Worm (Caenorhabditis elegans) whole organism, L3 larva: ENCODE measurements around the gene Y57G11C.30.

ENCODE experiments used
- R02D3.7 ChIP-seq: fragments of 150-350 bp; optimal IDR thresholded peaks from 2 replicates; lab custom pipeline; 2014; ENCODE audit warnings: missing biosample characterization, missing genetic modification characterization
- ZK546.5 ChIP-seq: sonication (generic microtip); optimal IDR thresholded peaks from 2 replicates; lab custom pipeline; 2017; ENCODE audit warnings: missing biosample characterization, missing genetic modification characterization
- aly-2 ChIP-seq: fragments of 150-350 bp; optimal IDR thresholded peaks from 2 replicates; lab custom pipeline; 2014; ENCODE audit warnings: missing biosample characterization, missing genetic modification characterization
- ama-1 ChIP-seq: fragments of 150-350 bp; optimal IDR thresholded peaks from 2 replicates; lab custom pipeline; 2018
- ceh-28 ChIP-seq: fragments of 150-350 bp; optimal IDR thresholded peaks from 2 replicates; lab custom pipeline; 2014; ENCODE audit warnings: missing biosample characterization, missing genetic modification reagents, missing genetic modification characterization
- ceh-82 ChIP-seq: fragments of 150-350 bp; optimal IDR thresholded peaks from 2 replicates; lab custom pipeline; 2014; ENCODE audit warnings: missing biosample characterization, missing genetic modification characterization
- ceh-9 ChIP-seq: sonication (generic microtip); optimal IDR thresholded peaks from 2 replicates; lab custom pipeline; 2018; ENCODE audit warnings: missing biosample characterization, missing genetic modification characterization
- egl-27 ChIP-seq: sonication (generic microtip); optimal IDR thresholded peaks from 4 replicates; lab custom pipeline; 2017; ENCODE audit warnings: missing biosample characterization, missing genetic modification reagents, missing genetic modification characterization
- elt-2 ChIP-seq: sonication (generic microtip); optimal IDR thresholded peaks from 2 replicates; lab custom pipeline; 2016; ENCODE audit warnings: missing genetic modification reagents, mild to moderate bottlenecking, missing genetic modification characterization, missing compliant biosample characterization
- elt-3 ChIP-seq, 3 experiments: fragments of 150-350 bp in 1 of 3; sonication (generic microtip) in 2 of 3; optimal IDR thresholded peaks; 2 replicates in 2 of 3; 4 replicates in 1 of 3; lab custom pipeline; 2014 to 2017; ENCODE audit warnings: missing biosample characterization in 3 of 3, missing genetic modification characterization in 3 of 3
- eor-1 ChIP-seq, 2 experiments: fragments of 150-350 bp; optimal IDR thresholded peaks; 2 replicates each; lab custom pipeline; 2014 to 2018; ENCODE audit warnings: missing biosample characterization in 2 of 2, missing genetic modification characterization in 2 of 2
- fkh-10 ChIP-seq: sonication (generic microtip); optimal IDR thresholded peaks from 2 replicates; lab custom pipeline; 2017; ENCODE audit warnings: missing biosample characterization, missing genetic modification reagents, missing genetic modification characterization
- fkh-2 ChIP-seq: fragments of 150-350 bp; optimal IDR thresholded peaks from 2 replicates; lab custom pipeline; 2014; ENCODE audit warnings: missing biosample characterization, missing genetic modification reagents, missing genetic modification characterization
- fos-1 ChIP-seq: fragments of 150-350 bp; optimal IDR thresholded peaks from 2 replicates; lab custom pipeline; 2014; ENCODE audit warnings: missing biosample characterization, missing genetic modification characterization
- hmg-11 ChIP-seq: sonication (generic microtip); optimal IDR thresholded peaks from 2 replicates; lab custom pipeline; 2016; ENCODE audit warnings: missing genetic modification characterization, missing compliant biosample characterization
- jun-1 ChIP-seq: fragments of 150-350 bp; optimal IDR thresholded peaks from 2 replicates; lab custom pipeline; 2014; ENCODE audit warnings: missing biosample characterization, missing genetic modification reagents, missing genetic modification characterization
- lin-15B ChIP-seq: fragments of 150-350 bp; optimal IDR thresholded peaks from 2 replicates; lab custom pipeline; 2014; ENCODE audit warnings: missing biosample characterization, missing genetic modification characterization
- lin-39 ChIP-seq: fragments of 150-350 bp; optimal IDR thresholded peaks from 2 replicates; lab custom pipeline; 2018; ENCODE audit warnings: missing biosample characterization, missing genetic modification reagents, missing genetic modification characterization
- mml-1 ChIP-seq: fragments of 150-350 bp; sonication (generic microtip); optimal IDR thresholded peaks from 3 replicates; lab custom pipeline; 2014; ENCODE audit warnings: missing biosample characterization, missing genetic modification characterization
- nfya-1 ChIP-seq: sonication (generic microtip); optimal IDR thresholded peaks from 2 replicates; lab custom pipeline; 2017; ENCODE audit warnings: missing genetic modification characterization, mild to moderate bottlenecking, missing compliant biosample characterization, antibody characterized with exemption, moderate library complexity; ENCODE audit not compliant: insufficient read depth
- nhr-11 ChIP-seq: fragments of 150-350 bp; optimal IDR thresholded peaks from 2 replicates; lab custom pipeline; 2014; ENCODE audit warnings: missing biosample characterization, missing genetic modification characterization
- nhr-12 ChIP-seq: fragments of 150-350 bp; optimal IDR thresholded peaks from 2 replicates; lab custom pipeline; 2014; ENCODE audit warnings: missing biosample characterization, missing genetic modification characterization
- nhr-23 ChIP-seq: fragments of 150-350 bp; optimal IDR thresholded peaks from 2 replicates; lab custom pipeline; 2014; ENCODE audit warnings: missing biosample characterization, missing genetic modification reagents, missing genetic modification characterization
- nhr-237 ChIP-seq: fragments of 150-350 bp; optimal IDR thresholded peaks from 2 replicates; lab custom pipeline; 2014; ENCODE audit warnings: missing biosample characterization, missing genetic modification characterization
- nhr-25 ChIP-seq: sonication (generic microtip); optimal IDR thresholded peaks from 2 replicates; lab custom pipeline; 2017; ENCODE audit warnings: missing biosample characterization, missing genetic modification characterization
- nhr-43 ChIP-seq: sonication (generic microtip); optimal IDR thresholded peaks from 2 replicates; lab custom pipeline; 2016; ENCODE audit warnings: mild to moderate bottlenecking, missing genetic modification characterization, missing compliant biosample characterization; ENCODE audit not compliant: poor library complexity, severe bottlenecking
- nhr-67 ChIP-seq: fragments of 150-350 bp; optimal IDR thresholded peaks from 2 replicates; lab custom pipeline; 2014; ENCODE audit warnings: missing biosample characterization, missing genetic modification characterization
- nhr-76 ChIP-seq: fragments of 150-350 bp; sonication (generic microtip); optimal IDR thresholded peaks from 5 replicates; lab custom pipeline; 2014; ENCODE audit warnings: missing biosample characterization, missing genetic modification characterization
- nhr-77 ChIP-seq: fragments of 150-350 bp; optimal IDR thresholded peaks from 2 replicates; lab custom pipeline; 2014; ENCODE audit warnings: missing biosample characterization, missing genetic modification characterization
- pha-4 ChIP-seq: fragments of 150-350 bp; optimal IDR thresholded peaks from 2 replicates; lab custom pipeline; 2014; ENCODE audit warnings: missing biosample characterization, missing genetic modification reagents, missing genetic modification characterization
- pqm-1 ChIP-seq: fragments of 150-350 bp; optimal IDR thresholded peaks from 2 replicates; lab custom pipeline; 2017; ENCODE audit warnings: missing biosample characterization, missing genetic modification characterization, inconsistent platforms
- sea-2 ChIP-seq: fragments of 150-350 bp; sonication (generic microtip); optimal IDR thresholded peaks from 4 replicates; lab custom pipeline; 2014; ENCODE audit warnings: missing biosample characterization, missing genetic modification reagents, missing genetic modification characterization
- skn-1 ChIP-seq: fragments of 150-350 bp; optimal IDR thresholded peaks from 2 replicates; lab custom pipeline; 2014; ENCODE audit warnings: missing biosample characterization, missing genetic modification characterization
- snpc-4 ChIP-seq: fragments of 150-350 bp; optimal IDR thresholded peaks from 2 replicates; lab custom pipeline; 2014; ENCODE audit warnings: missing biosample characterization, missing genetic modification characterization
- tbx-2 ChIP-seq: sonication (generic microtip); optimal IDR thresholded peaks from 2 replicates; lab custom pipeline; 2016; ENCODE audit warnings: mild to moderate bottlenecking, missing genetic modification characterization, missing compliant biosample characterization
- unc-39 ChIP-seq: sonication (generic microtip); optimal IDR thresholded peaks from 4 replicates; lab custom pipeline; 2017; ENCODE audit warnings: missing biosample characterization, missing genetic modification characterization
- unc-62 ChIP-seq: fragments of 150-350 bp; sonication (generic microtip); optimal IDR thresholded peaks from 4 replicates; lab custom pipeline; 2014; ENCODE audit warnings: missing biosample characterization, missing genetic modification reagents, missing genetic modification characterization
- zag-1 ChIP-seq: fragments of 150-350 bp; optimal IDR thresholded peaks from 2 replicates; lab custom pipeline; 2014; ENCODE audit warnings: missing biosample characterization, missing genetic modification characterization
- ztf-11 ChIP-seq: fragments of 150-350 bp; optimal IDR thresholded peaks from 2 replicates; lab custom pipeline; 2014; ENCODE audit warnings: missing biosample characterization, missing genetic modification characterization

The Y57G11C.30 gene

DNA sequence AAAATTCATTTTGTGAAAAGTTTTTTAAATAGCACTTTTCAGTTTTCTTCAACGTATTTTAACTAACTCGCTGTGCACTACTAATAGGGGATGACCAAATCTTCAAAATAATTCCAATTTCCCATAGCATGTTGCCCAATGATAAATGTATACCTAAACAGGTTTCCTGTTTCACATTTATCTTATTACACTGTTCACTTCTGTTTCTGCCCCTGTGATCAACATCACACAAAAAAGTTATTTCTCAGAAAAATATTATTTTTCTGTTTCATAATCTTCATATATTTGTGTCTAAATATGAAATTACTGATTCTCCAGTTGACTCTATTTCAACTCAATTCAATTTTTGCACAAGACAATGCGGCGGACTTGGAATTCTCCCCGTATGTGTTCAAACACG is 11.8 kb downstream of the Y57G11C.30 start, which contains the start of gene Y41E3.22:
TSS of gene Y41E3.22 (plus strand) at position 243 of the 400 bp plus-strand sequence.
- TF ChIP-seq tbx-2 (tag; lab: Kevin White, UChicago) = no peak
- no peak for TF ChIP-seq skn-1 (tag; lab: Kevin White, UChicago)
- no peak for TF ChIP-seq lin-15B
- no peak for TF ChIP-seq aly-2 (tag; lab: Kevin White, UChicago)
- TF ChIP-seq nhr-11 = no peak
- no peak for TF ChIP-seq fkh-10 (GFP tag; lab: Kevin White, UChicago)
- no peak for TF ChIP-seq zag-1 (tag; lab: Kevin White, UChicago)
- TF ChIP-seq mml-1 (tag; lab: Kevin White, UChicago) = no peak
- TF ChIP-seq elt-2 (tag; lab: Kevin White, UChicago) = no peak
- TF ChIP-seq elt-3 (tag; optimal IDR thresholded peaks at IDR 0.05; lab: Kevin White, UChicago) = no peak
- no peak for TF ChIP-seq fkh-2 (tag; lab: Kevin White, UChicago)
- TF ChIP-seq nhr-23 (tag; lab: Kevin White, UChicago) = no peak
- no peak for TF ChIP-seq nhr-237
- TF ChIP-seq unc-62 = no peak
- TF ChIP-seq nhr-43 = no peak
- TF ChIP-seq pha-4 (tag; lab: Kevin White, UChicago) = no peak
- TF ChIP-seq ZK546.5 = no peak
- TF ChIP-seq snpc-4 (tag; lab: Kevin White, UChicago) = no peak

DNA sequence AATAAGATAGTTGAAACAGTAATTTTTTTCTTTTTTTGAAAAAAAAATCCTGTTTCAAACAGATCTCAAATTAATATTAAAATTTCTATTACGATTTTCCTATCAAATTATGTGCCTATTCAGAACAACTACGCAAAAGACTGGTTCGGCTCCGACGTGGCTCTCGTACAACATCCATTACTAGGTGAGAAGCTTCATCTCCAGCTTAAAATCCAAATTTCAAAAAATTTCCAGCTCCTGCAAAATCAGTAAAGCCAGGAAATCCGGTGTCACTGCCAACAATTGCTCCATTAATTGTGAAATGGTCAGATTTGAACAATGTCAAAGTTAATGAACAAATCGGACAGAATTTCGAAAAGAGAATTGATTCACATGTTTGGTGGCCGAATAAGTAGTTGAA is 15.1 kb downstream of the Y57G11C.30 start:
- TF ChIP-seq egl-27 (tag; lab: Kevin White, UChicago) = no peak
- TF ChIP-seq eor-1 (tag; optimal IDR thresholded peaks at IDR 0.05; lab: Kevin White, UChicago) = no peak
- no peak for TF ChIP-seq zag-1 (tag; lab: Kevin White, UChicago)
- no peak for TF ChIP-seq nhr-25 (tag; lab: Kevin White, UChicago)
- no peak for TF ChIP-seq nhr-76

DNA sequence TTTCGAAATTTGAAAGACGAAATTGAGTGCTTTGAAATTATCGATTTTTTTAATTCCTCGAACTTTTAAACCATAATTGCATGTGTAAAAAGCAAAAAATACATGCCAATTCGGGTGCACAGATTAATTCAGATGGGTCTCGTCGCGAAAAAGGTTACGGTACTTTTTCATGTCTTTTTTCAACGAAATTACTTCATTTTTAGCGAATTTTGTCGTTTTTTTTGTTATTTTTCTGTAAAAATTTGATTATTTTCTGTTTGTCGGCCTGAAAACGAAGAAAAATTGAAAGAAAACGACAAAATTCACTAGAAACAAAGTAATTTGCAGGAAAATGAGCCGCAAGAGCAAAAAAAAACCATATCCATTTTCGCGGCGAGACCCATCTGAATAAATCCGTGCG is 16.1 kb downstream of the Y57G11C.30 start:
- TF ChIP-seq skn-1 (tag; lab: Kevin White, UChicago) (no peak), ceh-28 (tag; lab: Kevin White, UChicago) (peak; percentile 29)
- TF ChIP-seq, all 47 proteins: peak for 1

DNA sequence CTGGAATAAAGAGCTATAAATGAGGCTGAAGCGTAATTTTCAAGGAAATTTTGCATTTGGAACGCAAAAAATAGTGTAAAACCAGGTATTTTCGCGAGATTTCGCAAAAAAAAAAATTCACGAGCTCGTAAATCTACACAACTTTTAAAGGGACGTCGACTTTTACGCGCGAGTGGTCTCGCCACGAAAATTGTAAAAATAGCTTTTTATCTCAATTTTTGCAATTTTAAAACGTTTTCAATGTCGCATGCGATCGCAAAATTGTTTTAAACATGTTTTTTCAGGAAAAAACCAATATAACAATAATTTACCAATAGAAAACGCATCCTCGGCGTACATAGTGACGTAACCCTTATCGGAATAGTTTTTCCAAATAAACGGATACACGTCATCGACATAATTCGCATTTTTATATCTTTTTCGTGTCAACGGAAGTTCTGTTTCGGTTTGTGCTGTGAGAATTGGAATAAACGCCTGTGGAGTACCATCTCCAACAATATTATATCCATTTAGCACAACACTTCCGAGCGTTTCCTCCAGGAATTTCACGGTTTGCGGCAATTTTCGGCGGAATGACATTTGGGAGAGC is 18.1 kb downstream of the Y57G11C.30 start:
- TF ChIP-seq R02D3.7 (tag; lab: Kevin White, UChicago) (peak; percentile 81), pha-4 (tag; lab: Kevin White, UChicago) (peak; percentile 5), sea-2 (GFP tag; lab: Kevin White, UChicago) (no peak), ztf-11 (tag; lab: Kevin White, UChicago) (no peak), nhr-12 (tag; lab: Kevin White, UChicago) (no peak), lin-15B (peak; percentile 12), pqm-1 (no peak), nhr-76 (no peak), aly-2 (tag; lab: Kevin White, UChicago) (peak; percentile 42), nhr-67 (no peak)

DNA sequence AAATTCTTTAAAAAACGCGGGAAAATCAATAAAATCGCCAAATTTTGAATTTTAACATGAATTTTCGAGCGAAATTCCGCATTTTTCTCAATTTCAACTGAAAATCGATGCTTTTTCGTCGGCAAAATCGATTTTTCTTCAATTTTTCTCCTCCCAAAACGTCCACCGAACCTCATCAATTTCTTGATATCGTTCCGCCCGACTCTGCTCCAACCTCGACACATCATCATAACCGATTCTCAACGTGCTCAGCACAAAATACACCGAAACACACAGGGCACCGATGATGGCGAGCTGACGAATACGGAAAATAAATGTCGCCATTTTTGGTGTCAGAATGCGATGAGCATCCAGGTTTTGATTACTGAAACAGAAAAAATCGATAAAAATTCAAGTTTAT is 19.9 kb downstream of the Y57G11C.30 start, which contains the start of gene Y41E3.1:
TSS of gene Y41E3.1 (minus strand) at position 324 of the 400 bp plus-strand sequence.
- TF ChIP-seq ztf-11 (tag; lab: Kevin White, UChicago) (no peak), nhr-77 (tag; lab: Kevin White, UChicago) (no peak), snpc-4 (tag; lab: Kevin White, UChicago) (no peak), elt-2 (tag; lab: Kevin White, UChicago) (no peak), ama-1 (lab: Kevin White, UChicago) (no peak)

DNA sequence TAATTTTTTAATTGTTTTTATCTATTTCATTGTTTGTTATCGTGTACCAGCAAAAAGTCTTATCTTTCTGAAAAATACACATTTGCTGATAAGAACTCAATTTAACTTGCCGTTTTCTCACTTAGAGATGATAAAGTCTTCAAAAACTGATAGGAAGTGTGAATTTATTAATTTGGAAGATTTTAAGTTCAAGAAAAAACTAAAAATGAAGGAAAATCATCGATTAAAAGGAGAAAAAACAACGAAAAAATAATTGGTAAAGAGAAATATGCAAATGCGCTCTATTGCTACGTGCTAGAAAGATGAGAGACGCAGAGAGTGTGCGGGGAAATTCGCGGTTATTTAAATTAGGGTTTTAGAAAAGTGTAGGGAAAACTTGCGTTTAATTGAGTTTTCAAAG is 20.7 kb downstream of the Y57G11C.30 start:
- TF ChIP-seq ztf-11 (tag; lab: Kevin White, UChicago) (no peak), nhr-25 (tag; lab: Kevin White, UChicago) (peak; percentile 51), fos-1 (no peak), fkh-10 (GFP tag; lab: Kevin White, UChicago) (peak; percentile 10), ceh-9 (tag; lab: Kevin White, UChicago) (no peak), ceh-82 (no peak), hmg-11 (tag; lab: Kevin White, UChicago) (peak; percentile 62), R02D3.7 (tag; lab: Kevin White, UChicago) (peak; percentile 74), snpc-4 (tag; lab: Kevin White, UChicago) (peak; percentile 87), lin-15B (peak; percentile 91), nfya-1 (tag; lab: Kevin White, UChicago) (peak; percentile 86), elt-3 (tag; optimal IDR thresholded peaks at IDR 0.05; lab: Kevin White, UChicago) (no peak), nhr-76 (no peak), nhr-11 (no peak), unc-39 (tag; lab: Kevin White, UChicago) (no peak), pqm-1 (peak; percentile 86), egl-27 (tag; lab: Kevin White, UChicago) (no peak), elt-2 (tag; lab: Kevin White, UChicago) (peak; percentile 97), pha-4 (tag; lab: Kevin White, UChicago) (peak; percentile 74), lin-39 (peak; percentile 12), jun-1 (tag; lab: Kevin White, UChicago) (peak; percentile 26), skn-1 (tag; lab: Kevin White, UChicago) (peak; percentile 19)
- TF ChIP-seq, all 47 proteins: peak for 13
